Worm (Caenorhabditis elegans) whole organism, L1 larva: ENCODE results near the gene Y39A1A.10.

Source experiments
- C04F5.9 ChIP-seq: sonication (generic microtip); optimal IDR thresholded peaks from 2 replicates; lab custom pipeline; 2016; ENCODE audit warnings: missing genetic modification characterization, missing compliant biosample characterization
- C16A3.4 ChIP-seq: fragments of 150-350 bp; optimal IDR thresholded peaks from 2 replicates; lab custom pipeline; 2014; ENCODE audit warnings: missing biosample characterization, missing genetic modification characterization
- F16B12.6 ChIP-seq: fragments of 150-350 bp; optimal IDR thresholded peaks from 2 replicates; lab custom pipeline; 2014; ENCODE audit warnings: missing biosample characterization, missing genetic modification characterization
- alr-1 ChIP-seq: fragments of 200-800 bp; sonication (Bioruptor generic); optimal IDR thresholded peaks from 2 replicates; lab custom pipeline; 2018; ENCODE audit warnings: borderline replicate concordance, mild to moderate bottlenecking, missing genetic modification characterization, missing compliant biosample characterization
- aly-2 ChIP-seq: fragments of 150-350 bp; optimal IDR thresholded peaks from 2 replicates; lab custom pipeline; 2014; ENCODE audit warnings: missing biosample characterization, missing genetic modification characterization
- blmp-1 ChIP-seq: fragments of 150-350 bp; optimal IDR thresholded peaks from 2 replicates; lab custom pipeline; 2014; ENCODE audit warnings: missing biosample characterization, missing genetic modification characterization
- ceh-8 ChIP-seq: fragments of 200-800 bp; sonication (Bioruptor generic); optimal IDR thresholded peaks from 2 replicates; lab custom pipeline; 2018; ENCODE audit warnings: mild to moderate bottlenecking, missing genetic modification characterization, moderate library complexity, missing compliant biosample characterization
- ceh-88 ChIP-seq: fragments of 200-800 bp; sonication (Bioruptor generic); IDR thresholded peaks from 2 replicates; pipeline ENCODE4 v1.3.6; 2022; ENCODE audit warnings: missing genetic modification characterization, missing compliant biosample characterization
- ceh-90 ChIP-seq: sonication (generic microtip); optimal IDR thresholded peaks from 2 replicates; lab custom pipeline; 2016; ENCODE audit warnings: missing genetic modification characterization, missing compliant biosample characterization
- dpl-1 ChIP-seq, 3 experiments: fragments of 150-350 bp in 2 of 3; sonication (generic microtip) in 1 of 3; optimal IDR thresholded peaks; 2 replicates each; lab custom pipeline; 2014 to 2017; ENCODE audit warnings: missing biosample characterization in 3 of 3, missing genetic modification characterization in 3 of 3, missing genetic modification reagents in 3 of 3
- efl-1 ChIP-seq, 4 experiments: fragments of 150-350 bp; optimal IDR thresholded peaks in 3 of 4; peaks in 1 of 4; 1 replicate in 1 of 4; 2 replicates in 3 of 4; lab custom pipeline; 2014; ENCODE audit warnings: missing biosample characterization in 2 of 4, missing genetic modification characterization in 2 of 4, missing genetic modification reagents in 2 of 4
- egl-13 ChIP-seq: sonication (generic microtip); optimal IDR thresholded peaks from 2 replicates; lab custom pipeline; 2016; ENCODE audit warnings: missing genotype, missing genetic modification reagents, missing genetic modification characterization, missing compliant biosample characterization
- elt-2 ChIP-seq: sonication (generic microtip); optimal IDR thresholded peaks from 2 replicates; lab custom pipeline; 2016; ENCODE audit warnings: missing genetic modification characterization, mild to moderate bottlenecking, inconsistent platforms, missing compliant biosample characterization, missing genetic modification reagents
- elt-3 ChIP-seq, 6 experiments: fragments of 150-350 bp in 1 of 6; sonication (generic microtip); optimal IDR thresholded peaks; 2 replicates each; lab custom pipeline; 2017 to 2018; ENCODE audit warnings: missing biosample characterization in 6 of 6, missing genetic modification characterization in 6 of 6, inconsistent platforms in 1 of 6
- fkh-10 ChIP-seq: sonication (generic microtip); optimal IDR thresholded peaks from 2 replicates; lab custom pipeline; 2017; ENCODE audit warnings: missing biosample characterization, missing genetic modification reagents, missing genetic modification characterization
- fkh-4 ChIP-seq: sonication (generic microtip); optimal IDR thresholded peaks from 2 replicates; lab custom pipeline; 2016; ENCODE audit warnings: missing compliant biosample characterization, missing genetic modification characterization, borderline replicate concordance
- fkh-8 ChIP-seq: sonication (generic microtip); optimal IDR thresholded peaks from 2 replicates; lab custom pipeline; 2016; ENCODE audit warnings: mild to moderate bottlenecking, missing genetic modification characterization, missing compliant biosample characterization
- hlh-17 ChIP-seq: fragments of 200-800 bp; sonication (Bioruptor generic); optimal IDR thresholded peaks from 2 replicates; lab custom pipeline; 2018; ENCODE audit warnings: missing genetic modification characterization, mild to moderate bottlenecking, missing compliant biosample characterization, moderate library complexity, borderline replicate concordance
- isw-1 ChIP-seq: fragments of 200-800 bp; sonication (Bioruptor generic); IDR thresholded peaks from 2 replicates; pipeline ENCODE4 v1.3.6; 2022; ENCODE audit warnings: missing genetic modification characterization, missing compliant biosample characterization
- jun-1 ChIP-seq: fragments of 150-350 bp; optimal IDR thresholded peaks from 2 replicates; lab custom pipeline; 2014; ENCODE audit warnings: missing biosample characterization, missing genetic modification reagents, missing genetic modification characterization
- lin-14 ChIP-seq: fragments of 200-800 bp; sonication (Bioruptor generic); optimal IDR thresholded peaks from 2 replicates; lab custom pipeline; 2018; ENCODE audit warnings: mild to moderate bottlenecking, missing genetic modification characterization, moderate library complexity, missing compliant biosample characterization
- lin-15B ChIP-seq: fragments of 150-350 bp; sonication (generic microtip); optimal IDR thresholded peaks from 3 replicates; lab custom pipeline; 2014; ENCODE audit warnings: missing biosample characterization, missing genetic modification characterization
- lin-35 ChIP-seq, 2 experiments: fragments of 150-350 bp; optimal IDR thresholded peaks; 2 replicates each; lab custom pipeline; 2014; ENCODE audit warnings: missing biosample characterization in 2 of 2, missing genetic modification characterization in 2 of 2, missing genetic modification reagents in 2 of 2
- lin-39 ChIP-seq: fragments of 150-350 bp; optimal IDR thresholded peaks from 2 replicates; lab custom pipeline; 2014; ENCODE audit warnings: missing biosample characterization, missing genetic modification reagents, missing genetic modification characterization
- lsy-2 ChIP-seq, 2 experiments: fragments of 150-350 bp; optimal IDR thresholded peaks; 2 replicates each; lab custom pipeline; 2014; ENCODE audit warnings: missing biosample characterization in 2 of 2, missing genetic modification characterization in 2 of 2
- mab-9 ChIP-seq: fragments of 200-800 bp; sonication (Bioruptor generic); IDR thresholded peaks from 2 replicates; pipeline ENCODE4 v1.3.6; 2022; ENCODE audit warnings: missing genetic modification reagents, missing genetic modification characterization, missing compliant biosample characterization
- nhr-19 ChIP-seq: fragments of 200-800 bp; sonication (Bioruptor generic); conservative IDR thresholded peaks from 2 replicates; pipeline ENCODE4 v1.3.6; 2022; ENCODE audit warnings: missing genetic modification characterization, missing compliant biosample characterization
- nhr-20 ChIP-seq: sonication (generic microtip); optimal IDR thresholded peaks from 2 replicates; lab custom pipeline; 2016; ENCODE audit warnings: mild to moderate bottlenecking, missing genetic modification characterization, missing compliant biosample characterization
- nhr-28 ChIP-seq: fragments of 150-350 bp; optimal IDR thresholded peaks from 2 replicates; lab custom pipeline; 2014; ENCODE audit warnings: missing biosample characterization, missing genetic modification characterization
- nhr-47 ChIP-seq: sonication (generic microtip); optimal IDR thresholded peaks from 2 replicates; lab custom pipeline; 2016; ENCODE audit warnings: mild to moderate bottlenecking, missing genetic modification characterization, moderate library complexity, missing compliant biosample characterization
- nhr-71 ChIP-seq: sonication (generic microtip); optimal IDR thresholded peaks from 2 replicates; lab custom pipeline; 2016; ENCODE audit warnings: mild to moderate bottlenecking, missing genetic modification characterization, moderate library complexity, missing compliant biosample characterization
- nhr-77 ChIP-seq: fragments of 150-350 bp; optimal IDR thresholded peaks from 2 replicates; lab custom pipeline; 2014; ENCODE audit warnings: missing biosample characterization, missing genetic modification characterization
- nhr-85 ChIP-seq: sonication (generic microtip); peaks from one replicate; lab custom pipeline; 2016; ENCODE audit warnings: missing genetic modification characterization, inconsistent platforms, missing compliant biosample characterization
- pag-3 ChIP-seq: sonication (generic microtip); optimal IDR thresholded peaks from 2 replicates; lab custom pipeline; 2017; ENCODE audit warnings: missing genetic modification characterization, mild to moderate bottlenecking, missing compliant biosample characterization, antibody characterized with exemption, borderline replicate concordance; ENCODE audit not compliant: insufficient read depth
- rnt-1 ChIP-seq: sonication (generic microtip); optimal IDR thresholded peaks from 2 replicates; lab custom pipeline; 2016; ENCODE audit warnings: mild to moderate bottlenecking, missing genetic modification characterization, moderate library complexity, missing compliant biosample characterization
- snpc-4 ChIP-seq: fragments of 150-350 bp; optimal IDR thresholded peaks from 2 replicates; lab custom pipeline; 2014; ENCODE audit warnings: missing biosample characterization, missing genetic modification characterization
- snu-23 ChIP-seq: sonication (generic microtip); optimal IDR thresholded peaks from 2 replicates; lab custom pipeline; 2016; ENCODE audit warnings: missing genetic modification characterization, missing compliant biosample characterization
- sup-37 ChIP-seq: fragments of 200-800 bp; sonication (Bioruptor generic); optimal IDR thresholded peaks from 2 replicates; lab custom pipeline; 2018; ENCODE audit warnings: mild to moderate bottlenecking, missing genetic modification characterization, missing compliant biosample characterization
- unc-130 ChIP-seq: fragments of 150-350 bp; optimal IDR thresholded peaks from 2 replicates; lab custom pipeline; 2017; ENCODE audit warnings: missing biosample characterization, missing genetic modification characterization, inconsistent platforms
- unc-62 ChIP-seq: fragments of 150-350 bp; optimal IDR thresholded peaks from 2 replicates; lab custom pipeline; 2014; ENCODE audit warnings: missing biosample characterization, missing genetic modification reagents, missing genetic modification characterization
- unc-86 ChIP-seq: sonication (generic microtip); optimal IDR thresholded peaks from 2 replicates; lab custom pipeline; 2016; ENCODE audit warnings: missing genetic modification characterization, missing compliant biosample characterization
- unc-98 ChIP-seq: fragments of 200-800 bp; sonication (Bioruptor generic); IDR thresholded peaks from 2 replicates; pipeline ENCODE4 v1.3.6; 2022; ENCODE audit warnings: missing genetic modification characterization, missing compliant biosample characterization
- vab-15 ChIP-seq: sonication (generic microtip); optimal IDR thresholded peaks from 2 replicates; lab custom pipeline; 2017; ENCODE audit warnings: missing genotype, mild to moderate bottlenecking, missing genetic modification characterization, missing compliant biosample characterization
- xbp-1 ChIP-seq: sonication (generic microtip); optimal IDR thresholded peaks from 2 replicates; lab custom pipeline; 2016; ENCODE audit warnings: missing genetic modification characterization, missing compliant biosample characterization
- ztf-4 ChIP-seq: fragments of 150-350 bp; optimal IDR thresholded peaks from 2 replicates; lab custom pipeline; 2014; ENCODE audit warnings: missing biosample characterization, missing genetic modification characterization

The Y39A1A.10 gene

ce11 chrIII:10632590-10633402, at the start of gene Y39A1A.10:
Gene Y39A1A.10, plus strand, starts transcription at chrIII:10632728.
- no peak for TF ChIP-seq vab-15 (tag; lab: Kevin White, UChicago)
- peak; percentile 10 for TF ChIP-seq rnt-1 (tag; lab: Kevin White, UChicago)
- peak; percentile 72 for TF ChIP-seq lin-14 (GFP tag; lab: Kevin White, UChicago)
- TF ChIP-seq mab-9 (GFP tag; lab: Robert Waterston, UW): no peak
- no peak for TF ChIP-seq efl-1 (optimal IDR thresholded peaks at IDR 0.05; lab: Kevin White, UChicago)
- TF ChIP-seq efl-1 (GFP tag; optimal IDR thresholded peaks at IDR 0.05 in 1 of 2; lab: Kevin White, UChicago): peak in 1 of 2 experiments; percentile 57
- TF ChIP-seq blmp-1: peak; percentile 37
- peak; percentile 26 for TF ChIP-seq jun-1 (tag; lab: Kevin White, UChicago)
- TF ChIP-seq elt-3 (tag; optimal IDR thresholded peaks at IDR 0.05; lab: Kevin White, UChicago): peak in 1 of 6 experiments; percentile 0
- no peak for TF ChIP-seq unc-86
- TF ChIP-seq nhr-47: no peak
- no peak for TF ChIP-seq fkh-4 (tag; lab: Kevin White, UChicago)
- no peak for TF ChIP-seq isw-1 (GFP tag; lab: Robert Waterston, UW)
- peak; percentile 86 for TF ChIP-seq nhr-85
- TF ChIP-seq ceh-8 (GFP tag; lab: Kevin White, UChicago): peak; percentile 89
- peak; percentile 24 for TF ChIP-seq snu-23 (GFP tag; lab: Kevin White, UChicago)
- TF ChIP-seq aly-2 (tag; lab: Kevin White, UChicago): no peak
- TF ChIP-seq ztf-4: peak; percentile 24
- no peak for TF ChIP-seq pag-3 (tag; lab: Kevin White, UChicago)
- peak; percentile 38 for TF ChIP-seq fkh-8 (tag; lab: Kevin White, UChicago)
- no peak for TF ChIP-seq sup-37 (GFP tag; lab: Kevin White, UChicago)
- TF ChIP-seq nhr-71 (tag; lab: Kevin White, UChicago): peak; percentile 52
- TF ChIP-seq nhr-77: no peak
- no peak for TF ChIP-seq egl-13 (tag; lab: Kevin White, UChicago)
- 0 out of 2 replicates have a peak, but pooled peaks have one; percentile 7 for TF ChIP-seq nhr-19
- peak; percentile 9 for TF ChIP-seq nhr-20 (tag; lab: Kevin White, UChicago)
- no peak for TF ChIP-seq xbp-1 (tag; lab: Kevin White, UChicago)
- TF ChIP-seq C16A3.4 (tag; lab: Kevin White, UChicago): no peak
- TF ChIP-seq lsy-2 (tag; optimal IDR thresholded peaks at IDR 0.05; lab: Kevin White, UChicago): no peak
- TF ChIP-seq snpc-4: no peak

ce11 chrIII:10583483-10583882, 49.0 kb upstream of the Y39A1A.10 start:
- TF ChIP-seq alr-1 (tag; lab: Kevin White, UChicago) (no peak), fkh-10 (GFP tag; lab: Kevin White, UChicago) (peak; percentile 40), lin-35 (GFP tag; optimal IDR thresholded peaks at IDR 0.05; lab: Kevin White, UChicago) (no peak)

DNA sequence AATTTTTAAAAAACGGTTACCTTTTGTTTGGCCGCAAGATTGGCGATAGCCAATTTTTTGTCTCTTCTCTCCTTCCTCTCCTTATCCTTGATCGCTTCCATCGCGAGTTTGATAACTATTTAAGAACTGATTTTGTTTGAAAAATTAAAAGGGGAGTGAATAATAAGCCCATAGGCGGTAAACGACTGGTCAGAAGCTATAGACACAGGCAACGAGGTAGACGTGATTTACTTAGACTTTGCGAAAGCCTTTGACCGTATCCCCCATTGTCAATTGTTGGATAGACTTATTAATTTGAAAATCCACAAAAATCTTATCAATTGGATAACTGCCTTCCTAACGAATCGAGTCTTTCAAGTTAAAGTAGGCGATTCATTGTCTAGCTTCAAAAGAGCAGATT, 46.3 kb upstream of the Y39A1A.10 start, which contains the start of gene Y45F3A.5:
TSS of gene Y45F3A.5 (minus strand) at position 101 of the 400 bp plus-strand sequence.
- TF ChIP-seq elt-2 (no peak), F16B12.6 (tag; lab: Kevin White, UChicago) (no peak)

DNA sequence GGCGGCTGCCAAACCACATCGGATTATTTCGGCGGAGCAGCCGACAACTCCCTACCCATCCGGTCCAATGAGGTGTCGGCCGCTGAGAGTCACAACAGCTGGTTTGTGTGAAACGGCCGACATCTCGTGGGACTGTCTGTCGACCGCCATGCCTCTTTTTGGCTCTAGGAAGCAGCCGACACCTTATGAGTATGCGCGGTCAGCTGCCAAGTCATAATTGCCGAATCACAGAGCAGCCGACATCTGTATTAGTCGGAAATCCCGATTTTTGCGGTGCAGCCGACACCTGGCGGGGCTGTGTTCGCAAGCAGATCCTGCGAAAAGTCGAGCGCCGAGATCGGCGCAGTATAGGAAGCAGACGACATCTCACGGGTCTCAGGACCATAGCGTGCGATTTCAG, 40.5 kb upstream of the Y39A1A.10 start:
- no peak for TF ChIP-seq blmp-1
- TF ChIP-seq unc-62 (GFP tag; lab: Kevin White, UChicago): no peak
- no peak for TF ChIP-seq vab-15 (tag; lab: Kevin White, UChicago)
- TF ChIP-seq ceh-88 (GFP tag; lab: Robert Waterston, UW): no peak
- TF ChIP-seq unc-98 (GFP tag; lab: Robert Waterston, UW): no peak
- no peak for TF ChIP-seq C04F5.9 (tag; lab: Kevin White, UChicago)
- TF ChIP-seq alr-1 (tag; lab: Kevin White, UChicago): no peak
- no peak for TF ChIP-seq unc-130 (tag; lab: Kevin White, UChicago)
- TF ChIP-seq lin-39: no peak
- TF ChIP-seq hlh-17: no peak
- TF ChIP-seq lin-15B (tag; lab: Kevin White, UChicago): no peak
- no peak for TF ChIP-seq ceh-90
- TF ChIP-seq elt-2: no peak
- no peak for TF ChIP-seq snu-23 (GFP tag; lab: Kevin White, UChicago)
- no peak for TF ChIP-seq dpl-1 (GFP tag; optimal IDR thresholded peaks at IDR 0.05; lab: Kevin White, UChicago)
- TF ChIP-seq nhr-28 (tag; lab: Kevin White, UChicago): no peak
- TF ChIP-seq isw-1 (GFP tag; lab: Robert Waterston, UW): no peak
